Fruit fly (Drosophila melanogaster) whole organism, embryonic: ENCODE results near the gene CG15480.

Source experiments
- Atf6 ChIP-seq: fragments of 200-800 bp; sonication (Bioruptor generic); IDR thresholded peaks from 2 replicates; pipeline ENCODE4 v1.3.6; 2022; ENCODE audit warnings: missing biosample characterization, missing genetic modification characterization
- B-H2 ChIP-seq: fragments of 200-800 bp; sonication (Bioruptor generic); optimal IDR thresholded peaks from 2 replicates; lab custom pipeline; 2018; ENCODE audit warnings: missing biosample characterization, mild to moderate bottlenecking, missing genetic modification characterization
- BEAF-32 ChIP-seq: fragments of 200-800 bp; sonication (Bioruptor generic); optimal IDR thresholded peaks from 3 replicates; lab custom pipeline; 2017; ENCODE audit warnings: missing biosample characterization, missing genetic modification characterization, mild to moderate bottlenecking, moderate library complexity, missing genetic modification reagents
- CG10274 ChIP-seq: fragments of 200-800 bp; sonication (Bioruptor generic); optimal IDR thresholded peaks from 3 replicates; lab custom pipeline; 2017; ENCODE audit warnings: missing biosample characterization, mild to moderate bottlenecking, missing genetic modification characterization
- CG10654 ChIP-seq: fragments of 200-800 bp; sonication (Bioruptor generic); optimal IDR thresholded peaks from 2 replicates; lab custom pipeline; 2016; ENCODE audit warnings: missing biosample characterization, missing genetic modification characterization
- CG11504 ChIP-seq: fragments of 200-800 bp; sonication (Bioruptor generic); optimal IDR thresholded peaks from 3 replicates; lab custom pipeline; 2019; ENCODE audit warnings: missing biosample characterization, mild to moderate bottlenecking, missing genetic modification characterization, moderate library complexity
- CG13287 ChIP-seq: fragments of 200-800 bp; sonication (Bioruptor generic); IDR thresholded peaks from 2 replicates; pipeline ENCODE4 v1.3.6; 2022; ENCODE audit warnings: missing biosample characterization, missing genetic modification characterization; ENCODE audit not compliant: partially characterized antibody
- CG15479 ChIP-seq: fragments of 200-800 bp; sonication (Bioruptor generic); optimal IDR thresholded peaks from 3 replicates; lab custom pipeline; 2019; ENCODE audit warnings: missing biosample characterization, mild to moderate bottlenecking, missing genetic modification characterization, moderate library complexity
- CG15514 ChIP-seq: fragments of 200-800 bp; sonication (Bioruptor generic); optimal IDR thresholded peaks from 3 replicates; lab custom pipeline; 2017; ENCODE audit warnings: missing biosample characterization, missing genetic modification characterization, mild to moderate bottlenecking, moderate library complexity, missing genetic modification reagents
- CG17802 ChIP-seq: fragments of 200-800 bp; sonication (Bioruptor generic); optimal IDR thresholded peaks from 2 replicates; lab custom pipeline; 2018; ENCODE audit warnings: missing biosample characterization, mild to moderate bottlenecking, missing genetic modification characterization, moderate library complexity
- CG18011 ChIP-seq: fragments of 200-800 bp; sonication (Bioruptor generic); optimal IDR thresholded peaks from 2 replicates; lab custom pipeline; 2017; ENCODE audit warnings: missing biosample characterization, missing genetic modification characterization, mild to moderate bottlenecking, moderate library complexity, missing genotype
- CG30403 ChIP-seq: fragments of 200-800 bp; sonication (Bioruptor generic); optimal IDR thresholded peaks from 3 replicates; lab custom pipeline; 2016; ENCODE audit warnings: missing biosample characterization, missing genetic modification characterization
- CG31224 ChIP-seq: fragments of 200-800 bp; sonication (Bioruptor generic); IDR thresholded peaks from 2 replicates; pipeline ENCODE4 v1.3.6; 2022; ENCODE audit warnings: missing biosample characterization, missing genetic modification characterization
- CG34422 ChIP-seq: fragments of 200-800 bp; sonication (Bioruptor generic); IDR thresholded peaks from 3 replicates; pipeline ENCODE4 v1.3.6; 2022; ENCODE audit warnings: missing biosample characterization, missing genetic modification characterization
- CG7271 ChIP-seq: fragments of 200-800 bp; sonication (Bioruptor generic); optimal IDR thresholded peaks from 2 replicates; lab custom pipeline; 2018; ENCODE audit warnings: missing biosample characterization, mild to moderate bottlenecking, missing genetic modification characterization, moderate library complexity
- CG7928 ChIP-seq: fragments of 200-800 bp; sonication (Bioruptor generic); optimal IDR thresholded peaks from 2 replicates; lab custom pipeline; 2017; ENCODE audit warnings: missing biosample characterization, mild to moderate bottlenecking, missing genetic modification characterization
- CG8281 ChIP-seq: fragments of 200-800 bp; sonication (Bioruptor generic); optimal IDR thresholded peaks from 2 replicates; lab custom pipeline; 2018; ENCODE audit warnings: missing biosample characterization, mild to moderate bottlenecking, missing genetic modification characterization, moderate library complexity
- CG8478 ChIP-seq: fragments of >200 bp; optimal IDR thresholded peaks from 2 replicates; lab custom pipeline; 2018
- D ChIP-seq, 2 experiments: fragments of 200-800 bp in 1 of 2; fragments of >200 bp in 1 of 2; sonication (Bioruptor generic) in 1 of 2; optimal IDR thresholded peaks; 2 replicates in 1 of 2; 3 replicates in 1 of 2; lab custom pipeline; 2017; ENCODE audit warnings: mild to moderate bottlenecking in 1 of 2, missing biosample characterization in 1 of 2, missing genetic modification characterization in 1 of 2, missing genetic modification reagents in 1 of 2
- Dbx ChIP-seq: fragments of 200-800 bp; sonication (Bioruptor generic); IDR thresholded peaks from 3 replicates; pipeline ENCODE4 v1.3.6; 2022; ENCODE audit warnings: missing biosample characterization, missing genetic modification characterization
- Elba2 ChIP-seq: fragments of 200-800 bp; sonication (Bioruptor generic); optimal IDR thresholded peaks from 3 replicates; lab custom pipeline; 2016; ENCODE audit warnings: missing biosample characterization, missing genetic modification characterization
- H15 ChIP-seq: fragments of 200-800 bp; sonication (Bioruptor generic); IDR thresholded peaks from 3 replicates; pipeline ENCODE4 v1.3.6; 2022; ENCODE audit warnings: missing biosample characterization, missing genetic modification characterization
- Hr51 ChIP-seq, 2 experiments: fragments of 200-800 bp; sonication (Bioruptor generic); optimal IDR thresholded peaks; 2 replicates in 1 of 2; 3 replicates in 1 of 2; lab custom pipeline; 2016 to 2018; ENCODE audit warnings: missing biosample characterization in 2 of 2, missing genetic modification characterization in 2 of 2, mild to moderate bottlenecking in 1 of 2, moderate library complexity in 1 of 2
- Lhr ChIP-seq: fragments of 200-800 bp; sonication (Bioruptor generic); optimal IDR thresholded peaks from 3 replicates; lab custom pipeline; 2017; ENCODE audit warnings: mild to moderate bottlenecking, missing biosample characterization, missing genetic modification reagents, missing genetic modification characterization
- NK7.1 ChIP-seq: fragments of 200-800 bp; sonication (Bioruptor generic); optimal IDR thresholded peaks from 3 replicates; lab custom pipeline; 2016; ENCODE audit warnings: missing biosample characterization, missing genetic modification characterization
- Oaz ChIP-seq: fragments of 200-800 bp; sonication (Bioruptor generic); IDR thresholded peaks from 2 replicates; pipeline ENCODE4 v1.3.6; 2022; ENCODE audit warnings: missing biosample characterization, missing genetic modification characterization
- Pdp1 ChIP-seq, 2 experiments: fragments of 200-800 bp; sonication (Bioruptor generic); optimal IDR thresholded peaks; 3 replicates each; lab custom pipeline; 2016; ENCODE audit warnings: missing biosample characterization in 2 of 2, missing genetic modification characterization in 2 of 2, mild to moderate bottlenecking in 1 of 2, moderate library complexity in 1 of 2
- Sox100B ChIP-seq: fragments of 200-800 bp; sonication (Bioruptor generic); optimal IDR thresholded peaks from 3 replicates; lab custom pipeline; 2018; ENCODE audit warnings: missing biosample characterization, mild to moderate bottlenecking, missing genetic modification characterization
- Sry-β ChIP-seq: fragments of 200-800 bp; sonication (Bioruptor generic); optimal IDR thresholded peaks from 2 replicates; lab custom pipeline; 2018; ENCODE audit warnings: missing biosample characterization, mild to moderate bottlenecking, missing genetic modification characterization, moderate library complexity
- abd-A ChIP-seq: fragments of 200-800 bp; sonication (Bioruptor generic); optimal IDR thresholded peaks from 3 replicates; lab custom pipeline; 2019; ENCODE audit warnings: missing biosample characterization, mild to moderate bottlenecking, missing genetic modification characterization, moderate library complexity
- ase ChIP-seq: fragments of 200-800 bp; sonication (Bioruptor generic); IDR thresholded peaks from 3 replicates; pipeline ENCODE4 v1.3.6; 2022; ENCODE audit warnings: missing biosample characterization, missing genetic modification characterization
- ato ChIP-seq: fragments of 200-800 bp; sonication (Bioruptor generic); IDR thresholded peaks from 2 replicates; pipeline ENCODE4 v1.3.6; 2022; ENCODE audit warnings: missing biosample characterization, missing genetic modification characterization; ENCODE audit not compliant: partially characterized antibody
- chinmo ChIP-seq: fragments of 200-800 bp; sonication (Bioruptor generic); IDR thresholded peaks from 4 replicates; pipeline ENCODE4 v1.3.6; 2022; ENCODE audit warnings: missing biosample characterization, missing genetic modification characterization; ENCODE audit not compliant: partially characterized antibody
- cwo ChIP-seq: fragments of 200-800 bp; sonication (Bioruptor generic); optimal IDR thresholded peaks from 3 replicates; lab custom pipeline; 2017; ENCODE audit warnings: missing biosample characterization, missing genetic modification characterization, mild to moderate bottlenecking, moderate library complexity, missing genetic modification reagents
- dan ChIP-seq: fragments of 200-800 bp; sonication (Bioruptor generic); IDR thresholded peaks from 2 replicates; pipeline ENCODE4 v1.3.6; 2022; ENCODE audit warnings: missing biosample characterization, missing genetic modification characterization
- disco-r ChIP-seq: fragments of 200-800 bp; sonication (Bioruptor generic); optimal IDR thresholded peaks from 2 replicates; lab custom pipeline; 2016; ENCODE audit warnings: missing biosample characterization, missing genetic modification characterization
- gfzf ChIP-seq: fragments of 200-800 bp; sonication (Bioruptor generic); optimal IDR thresholded peaks from 2 replicates; lab custom pipeline; 2016; ENCODE audit warnings: missing biosample characterization, mild to moderate bottlenecking, missing genetic modification characterization, moderate library complexity
- inv ChIP-seq: fragments of 200-800 bp; sonication (Bioruptor generic); IDR thresholded peaks from 2 replicates; pipeline ENCODE4 v1.3.6; 2022; ENCODE audit warnings: missing biosample characterization, missing genetic modification characterization; ENCODE audit not compliant: partially characterized antibody
- lilli ChIP-seq: fragments of 200-800 bp; sonication (Bioruptor generic); optimal IDR thresholded peaks from 3 replicates; lab custom pipeline; 2016; ENCODE audit warnings: missing biosample characterization, missing genetic modification characterization
- nerfin-1 ChIP-seq: fragments of 200-800 bp; sonication (Bioruptor generic); optimal IDR thresholded peaks from 3 replicates; lab custom pipeline; 2019; ENCODE audit warnings: missing biosample characterization, mild to moderate bottlenecking, missing genetic modification characterization, moderate library complexity
- sim ChIP-seq: fragments of 200-800 bp; sonication (Bioruptor generic); IDR thresholded peaks from 2 replicates; pipeline ENCODE4 v1.3.6; 2022; ENCODE audit warnings: missing biosample characterization, missing genetic modification characterization
- sisA ChIP-seq: fragments of 200-800 bp; sonication (Bioruptor generic); IDR thresholded peaks from 2 replicates; pipeline ENCODE4 v1.3.6; 2022; ENCODE audit warnings: missing biosample characterization, missing genetic modification characterization
- stwl ChIP-seq: fragments of 200-800 bp; sonication (Bioruptor generic); optimal IDR thresholded peaks from 3 replicates; lab custom pipeline; 2018; ENCODE audit warnings: missing biosample characterization, mild to moderate bottlenecking, missing genetic modification characterization, moderate library complexity
- tx ChIP-seq: fragments of 200-800 bp; sonication (Bioruptor generic); optimal IDR thresholded peaks from 2 replicates; lab custom pipeline; 2016; ENCODE audit warnings: missing biosample characterization, missing genetic modification characterization
- vvl ChIP-seq: fragments of 200-800 bp; sonication (Bioruptor generic); IDR thresholded peaks from 2 replicates; pipeline ENCODE4 v1.3.6; 2022; ENCODE audit warnings: missing biosample characterization, missing genetic modification characterization
- wor ChIP-seq: fragments of 200-800 bp; sonication (Bioruptor generic); IDR thresholded peaks from 2 replicates; pipeline ENCODE4 v1.3.6; 2022; ENCODE audit warnings: missing biosample characterization, missing genetic modification characterization
- zen2 ChIP-seq: fragments of 200-800 bp; sonication (Bioruptor generic); IDR thresholded peaks from 3 replicates; pipeline ENCODE4 v1.3.6; 2022; ENCODE audit warnings: missing biosample characterization, missing genetic modification characterization; ENCODE audit not compliant: partially characterized antibody
- zfh2 ChIP-seq: fragments of 200-800 bp; sonication (Bioruptor generic); optimal IDR thresholded peaks from 2 replicates; lab custom pipeline; 2016; ENCODE audit warnings: missing biosample characterization, missing genetic modification characterization

Gene CG15480

dm6 chr2L:13203437-13204137, 21.5 kb downstream of the CG15480 start, which contains the start of gene Pect (continued):
- TF ChIP-seq NK7.1 (GFP tag; lab: Kevin White, UChicago) (no peak), CG17802 (tag; lab: Kevin White, UChicago) (no peak), H15 (GFP tag; lab: Robert Waterston, UW) (no peak), vvl (GFP tag; lab: Robert Waterston, UW) (peak; percentile 18; the same call in 1 of the 2 replicates), Lhr (GFP tag; lab: Kevin White, UChicago) (peak; percentile 60), inv (peak; percentile 44; the same call in 1 of the 2 replicates), B-H2 (GFP tag; lab: Kevin White, UChicago) (no peak), zen2 (GFP tag; lab: Robert Waterston, UW) (no peak), ase (GFP tag; lab: Robert Waterston, UW) (no peak), CG10274 (no peak), gfzf (GFP tag; lab: Kevin White, UChicago) (peak; percentile 89), nerfin-1 (tag; lab: Kevin White, UChicago) (no peak), stwl (tag; lab: Kevin White, UChicago) (peak; percentile 9), CG18011 (peak; percentile 8), CG15514 (GFP tag; lab: Kevin White, UChicago) (peak; percentile 98), wor (GFP tag; lab: Robert Waterston, UW) (no peak), abd-A (no peak), BEAF-32 (GFP tag; lab: Kevin White, UChicago) (peak; percentile 83), Dbx (no peak; the same call in 2 of the 3 replicates), cwo (GFP tag; lab: Kevin White, UChicago) (peak; percentile 57), Pdp1 (GFP tag; optimal IDR thresholded peaks at IDR 0.05; lab: Kevin White, UChicago) (no peak), sim (no peak), chinmo (peak; percentile 89; the same call in 3 of the 4 replicates), CG11504 (tag; lab: Kevin White, UChicago) (no peak), CG34422 (GFP tag; lab: Robert Waterston, UW) (peak; percentile 15; the same call in 1 of the 3 replicates), Elba2 (no peak), tx (GFP tag; lab: Kevin White, UChicago) (no peak), Hr51 (GFP tag; optimal IDR thresholded peaks at IDR 0.05; lab: Kevin White, UChicago) (no peak), lilli (GFP tag; lab: Kevin White, UChicago) (no peak), CG8478 (lab: Kevin White, UChicago) (no peak), CG13287 (GFP tag; lab: Robert Waterston, UW) (peak; percentile 63), Atf6 (GFP tag; lab: Robert Waterston, UW) (no peak), D (optimal IDR thresholded peaks at IDR 0.05; lab: Kevin White, UChicago) (no peak), D (GFP tag; optimal IDR thresholded peaks at IDR 0.05; lab: Kevin White, UChicago) (no peak), CG30403 (GFP tag; lab: Kevin White, UChicago) (peak; percentile 26), CG8281 (no peak), disco-r (no peak), zfh2 (GFP tag; lab: Kevin White, UChicago) (no peak), sisA (GFP tag; lab: Robert Waterston, UW) (no peak), Sox100B (no peak), CG10654 (GFP tag; lab: Kevin White, UChicago) (no peak), CG7271 (tag; lab: Kevin White, UChicago) (no peak), dan (GFP tag; lab: Robert Waterston, UW) (no peak), CG15479 (GFP tag; lab: Kevin White, UChicago) (no peak), Sry-β (GFP tag; lab: Kevin White, UChicago) (no peak), CG7928 (GFP tag; lab: Kevin White, UChicago) (no peak), Oaz (GFP tag; lab: Robert Waterston, UW) (no peak), CG31224 (no peak), ato (GFP tag; lab: Robert Waterston, UW) (peak; percentile 28; the same call in 1 of the 2 replicates)
